Fruit fly (Drosophila melanogaster) whole organism, embryonic: ENCODE results near the gene ovm.

Experiments used
- Aef1 ChIP-seq: fragments of 200-800 bp; sonication (Bioruptor generic); IDR thresholded peaks from 3 replicates; pipeline ENCODE4 v1.3.6; 2022; ENCODE audit warnings: missing biosample characterization, missing genetic modification characterization
- BtbVII ChIP-seq: fragments of 200-800 bp; sonication (Bioruptor generic); optimal IDR thresholded peaks from 3 replicates; lab custom pipeline; 2017; ENCODE audit warnings: missing biosample characterization, mild to moderate bottlenecking, missing genetic modification characterization
- CG11696 ChIP-seq: fragments of 200-800 bp; sonication (Bioruptor generic); IDR thresholded peaks from 2 replicates; pipeline ENCODE4 v1.3.6; 2022; ENCODE audit warnings: missing biosample characterization, missing genetic modification characterization
- CG13624 ChIP-seq: fragments of 200-800 bp; sonication (Bioruptor generic); optimal IDR thresholded peaks from 2 replicates; lab custom pipeline; 2016; ENCODE audit warnings: missing biosample characterization, missing genetic modification characterization
- CG14860 ChIP-seq: fragments of 200-800 bp; sonication (Bioruptor generic); IDR thresholded peaks from 3 replicates; pipeline ENCODE4 v1.3.6; 2022; ENCODE audit warnings: missing biosample characterization, missing genetic modification characterization; ENCODE audit not compliant: partially characterized antibody
- CG17912 ChIP-seq: fragments of 200-800 bp; sonication (Bioruptor generic); optimal IDR thresholded peaks from 2 replicates; lab custom pipeline; 2018; ENCODE audit warnings: missing biosample characterization, mild to moderate bottlenecking, missing genetic modification characterization
- CG2129 ChIP-seq: fragments of 200-800 bp; sonication (Bioruptor generic); IDR thresholded peaks from 2 replicates; pipeline ENCODE4 v1.3.6; 2022; ENCODE audit warnings: missing biosample characterization, missing genetic modification characterization; ENCODE audit not compliant: partially characterized antibody
- CG33557 ChIP-seq: fragments of 200-800 bp; sonication (Bioruptor generic); optimal IDR thresholded peaks from 2 replicates; lab custom pipeline; 2019; ENCODE audit warnings: missing biosample characterization, mild to moderate bottlenecking, missing genetic modification characterization, moderate library complexity
- CG34376 ChIP-seq: fragments of 200-800 bp; sonication (Bioruptor generic); optimal IDR thresholded peaks from 2 replicates; lab custom pipeline; 2018; ENCODE audit warnings: missing biosample characterization, mild to moderate bottlenecking, missing genetic modification characterization
- CG3726 ChIP-seq: fragments of 200-800 bp; sonication (Bioruptor generic); IDR thresholded peaks from 3 replicates; pipeline ENCODE4, ENCODE4 v1.3.6; 2022; ENCODE audit warnings: missing biosample characterization, missing genetic modification characterization
- CG4424 ChIP-seq: fragments of 200-800 bp; sonication (Bioruptor generic); optimal IDR thresholded peaks from 3 replicates; lab custom pipeline; 2016; ENCODE audit warnings: missing biosample characterization, missing genetic modification characterization
- CG4617 ChIP-seq: fragments of 200-800 bp; sonication (Bioruptor generic); optimal IDR thresholded peaks from 3 replicates; lab custom pipeline; 2016; ENCODE audit warnings: missing biosample characterization, missing genetic modification characterization, borderline replicate concordance
- CG6272 ChIP-seq: fragments of 200-800 bp; sonication (Bioruptor generic); IDR thresholded peaks from 2 replicates; pipeline ENCODE4 v1.3.6; 2022; ENCODE audit warnings: missing biosample characterization, missing genetic modification characterization
- CG8478 ChIP-seq: fragments of >200 bp; optimal IDR thresholded peaks from 2 replicates; lab custom pipeline; 2018
- D19B ChIP-seq: fragments of 200-800 bp; sonication (Bioruptor generic); optimal IDR thresholded peaks from 2 replicates; lab custom pipeline; 2017; ENCODE audit warnings: missing biosample characterization, mild to moderate bottlenecking, missing genetic modification characterization
- Dfd ChIP-seq, 2 experiments: fragments of >200 bp; optimal IDR thresholded peaks; 2 replicates each; lab custom pipeline; 2017; ENCODE audit warnings: missing biosample characterization in 2 of 2, missing genetic modification characterization in 2 of 2
- Drgx ChIP-seq: fragments of 200-800 bp; sonication (Bioruptor generic); IDR thresholded peaks from 2 replicates; pipeline ENCODE4 v1.3.6; 2022; ENCODE audit warnings: missing biosample characterization, missing genetic modification characterization
- Ets65A ChIP-seq: fragments of 200-800 bp; sonication (Bioruptor generic); peaks from one replicate; lab custom pipeline; 2016; ENCODE audit warnings: missing biosample characterization, missing genetic modification characterization
- Fer2 ChIP-seq: fragments of 200-800 bp; sonication (Bioruptor generic); optimal IDR thresholded peaks from 2 replicates; lab custom pipeline; 2018; ENCODE audit warnings: missing biosample characterization, mild to moderate bottlenecking, missing genetic modification characterization, moderate library complexity
- HHEX ChIP-seq: fragments of 200-800 bp; sonication (Bioruptor generic); optimal IDR thresholded peaks from 3 replicates; lab custom pipeline; 2017; ENCODE audit warnings: missing biosample characterization, mild to moderate bottlenecking, missing genetic modification characterization, missing genetic modification reagents
- HmgZ ChIP-seq: fragments of 200-800 bp; sonication (Bioruptor generic); optimal IDR thresholded peaks from 2 replicates; lab custom pipeline; 2018; ENCODE audit warnings: missing biosample characterization, mild to moderate bottlenecking, missing genetic modification characterization
- Hsf ChIP-seq: fragments of 200-800 bp; sonication (Bioruptor generic); optimal IDR thresholded peaks from 3 replicates; lab custom pipeline; 2016; ENCODE audit warnings: missing biosample characterization, missing genetic modification characterization
- Max ChIP-seq: fragments of 200-800 bp; sonication (Bioruptor generic); optimal IDR thresholded peaks from 2 replicates; lab custom pipeline; 2016; ENCODE audit warnings: missing biosample characterization, mild to moderate bottlenecking, missing genetic modification characterization
- Neu2 ChIP-seq: fragments of 200-800 bp; sonication (Bioruptor generic); optimal IDR thresholded peaks from 3 replicates; lab custom pipeline; 2016; ENCODE audit warnings: missing biosample characterization, missing genetic modification characterization, borderline replicate concordance
- Rfx ChIP-seq: fragments of 200-800 bp; sonication (Bioruptor generic); IDR thresholded peaks from 2 replicates; pipeline ENCODE4 v1.3.6; 2022; ENCODE audit warnings: missing biosample characterization, missing genetic modification characterization
- Scr ChIP-seq: fragments of 200-800 bp; sonication (Bioruptor generic); IDR thresholded peaks from 2 replicates; pipeline ENCODE4 v1.3.6; 2022; ENCODE audit warnings: missing biosample characterization, missing genetic modification characterization; ENCODE audit not compliant: partially characterized antibody
- Sin3A ChIP-seq: fragments of >200 bp; optimal IDR thresholded peaks from 2 replicates; lab custom pipeline; 2018
- Xbp1 ChIP-seq: fragments of 200-800 bp; sonication (Bioruptor generic); optimal IDR thresholded peaks from 3 replicates; lab custom pipeline; 2016; ENCODE audit warnings: missing biosample characterization, mild to moderate bottlenecking, missing genetic modification characterization
- ash1 ChIP-seq: fragments of 200-800 bp; sonication (Bioruptor generic); optimal IDR thresholded peaks from 2 replicates; lab custom pipeline; 2018; ENCODE audit warnings: missing biosample characterization, mild to moderate bottlenecking, missing genetic modification characterization
- bcd ChIP-seq: fragments of 200-800 bp; sonication (Bioruptor generic); optimal IDR thresholded peaks from 2 replicates; lab custom pipeline; 2017; ENCODE audit warnings: missing biosample characterization, mild to moderate bottlenecking, missing genetic modification characterization
- br ChIP-seq: fragments of >200 bp; optimal IDR thresholded peaks from 2 replicates; lab custom pipeline; 2017
- croc ChIP-seq: fragments of 200-800 bp; sonication (Bioruptor generic); conservative IDR thresholded peaks from 3 replicates; pipeline ENCODE4 v1.3.6; 2022; ENCODE audit warnings: missing biosample characterization, missing genetic modification characterization
- crol ChIP-seq: fragments of 200-800 bp; sonication (Bioruptor generic); IDR thresholded peaks from 2 replicates; pipeline ENCODE4 v1.3.6; 2022; ENCODE audit warnings: missing biosample characterization, missing genetic modification characterization
- danr ChIP-seq: fragments of 200-800 bp; sonication (Bioruptor generic); IDR thresholded peaks from 2 replicates; pipeline ENCODE4 v1.3.6; 2022; ENCODE audit warnings: missing biosample characterization, missing genetic modification characterization
- ems ChIP-seq: fragments of 200-800 bp; sonication (Bioruptor generic); optimal IDR thresholded peaks from 3 replicates; lab custom pipeline; 2016; ENCODE audit warnings: missing biosample characterization, missing genetic modification characterization
- en ChIP-seq: fragments of 200-800 bp; sonication (Bioruptor generic); optimal IDR thresholded peaks from 2 replicates; lab custom pipeline; 2016; ENCODE audit warnings: missing biosample characterization, missing genetic modification characterization
- grn ChIP-seq: fragments of 200-800 bp; sonication (Bioruptor generic); optimal IDR thresholded peaks from 3 replicates; lab custom pipeline; 2017; ENCODE audit warnings: missing biosample characterization, missing genetic modification characterization
- ind ChIP-seq: fragments of 200-800 bp; sonication (Bioruptor generic); optimal IDR thresholded peaks from 3 replicates; lab custom pipeline; 2016; ENCODE audit warnings: missing biosample characterization, missing genetic modification characterization
- kni ChIP-seq: fragments of 200-800 bp; sonication (Bioruptor generic); optimal IDR thresholded peaks from 3 replicates; lab custom pipeline; 2017; ENCODE audit warnings: mild to moderate bottlenecking, missing biosample characterization, missing genetic modification reagents, missing genetic modification characterization
- mam ChIP-seq: fragments of 200-800 bp; sonication (Bioruptor generic); optimal IDR thresholded peaks from 3 replicates; lab custom pipeline; 2016; ENCODE audit warnings: missing biosample characterization, missing genetic modification characterization
- peb ChIP-seq: fragments of 200-800 bp; sonication (Bioruptor generic); IDR thresholded peaks from 2 replicates; pipeline ENCODE4 v1.3.6; 2022; ENCODE audit warnings: missing biosample characterization, missing genetic modification characterization
- phol ChIP-seq: fragments of 200-800 bp; sonication (Bioruptor generic); optimal IDR thresholded peaks from 3 replicates; lab custom pipeline; 2018; ENCODE audit warnings: missing biosample characterization, mild to moderate bottlenecking, missing genetic modification characterization, moderate library complexity
- psq ChIP-seq: fragments of 200-800 bp; sonication (Bioruptor generic); optimal IDR thresholded peaks from 2 replicates; lab custom pipeline; 2017; ENCODE audit warnings: missing biosample characterization, missing genetic modification characterization
- row ChIP-seq: fragments of 200-800 bp; sonication (Bioruptor generic); IDR thresholded peaks from 3 replicates; pipeline ENCODE4 v1.3.6; 2022; ENCODE audit warnings: missing biosample characterization, missing genetic modification characterization
- run ChIP-seq: fragments of 200-800 bp; sonication (Bioruptor generic); optimal IDR thresholded peaks from 3 replicates; lab custom pipeline; 2018; ENCODE audit warnings: missing biosample characterization, mild to moderate bottlenecking, missing genetic modification characterization
- sim ChIP-seq: fragments of 200-800 bp; sonication (Bioruptor generic); IDR thresholded peaks from 2 replicates; pipeline ENCODE4 v1.3.6; 2022; ENCODE audit warnings: missing biosample characterization, missing genetic modification characterization
- sisA ChIP-seq: fragments of 200-800 bp; sonication (Bioruptor generic); IDR thresholded peaks from 2 replicates; pipeline ENCODE4 v1.3.6; 2022; ENCODE audit warnings: missing biosample characterization, missing genetic modification characterization
- slbo ChIP-seq: fragments of 200-800 bp; sonication (Bioruptor generic); IDR thresholded peaks from 2 replicates; pipeline ENCODE4 v1.3.6; 2022; ENCODE audit warnings: missing biosample characterization, missing genetic modification characterization
- sug ChIP-seq: fragments of 200-800 bp; optimal IDR thresholded peaks from 2 replicates; lab custom pipeline; 2019; ENCODE audit warnings: missing biosample characterization, mild to moderate bottlenecking, missing genetic modification characterization, moderate library complexity
- vvl ChIP-seq: fragments of 200-800 bp; sonication (Bioruptor generic); IDR thresholded peaks from 2 replicates; pipeline ENCODE4 v1.3.6; 2022; ENCODE audit warnings: missing biosample characterization, missing genetic modification characterization
- wek ChIP-seq: fragments of 200-800 bp; sonication (Bioruptor generic); optimal IDR thresholded peaks from 3 replicates; lab custom pipeline; 2018; ENCODE audit warnings: missing biosample characterization, mild to moderate bottlenecking, missing genetic modification characterization, moderate library complexity
- yki ChIP-seq: fragments of >200 bp; optimal IDR thresholded peaks from 3 replicates; lab custom pipeline; 2018

The ovm gene

dm6 chr2L:182360-183144 lies 41.8 kb upstream of the ovm start (continued):
- no peak for TF ChIP-seq ind (GFP tag; lab: Kevin White, UChicago)
- TF ChIP-seq Aef1 (GFP tag; lab: Robert Waterston, UW): no peak
- TF ChIP-seq vvl: no peak
- TF ChIP-seq grn (GFP tag; lab: Kevin White, UChicago): no peak
- peak; percentile 0 for TF ChIP-seq Neu2 (GFP tag; lab: Kevin White, UChicago)
- no peak for TF ChIP-seq peb (GFP tag; lab: Robert Waterston, UW)
- no peak for TF ChIP-seq CG6272 (GFP tag; lab: Robert Waterston, UW)
- no peak for TF ChIP-seq bcd
- TF ChIP-seq Fer2: no peak
- no peak for TF ChIP-seq sug (tag; lab: Kevin White, UChicago)
- TF ChIP-seq Sin3A (lab: Kevin White, UChicago): no peak
- no peak for TF ChIP-seq Xbp1 (GFP tag; lab: Kevin White, UChicago)
- TF ChIP-seq CG17912 (GFP tag; lab: Kevin White, UChicago): no peak
- TF ChIP-seq phol (tag; lab: Kevin White, UChicago): no peak
- TF ChIP-seq Rfx (GFP tag; lab: Robert Waterston, UW): no peak; the same call in 1 of the 2 replicates
- no peak for TF ChIP-seq kni (GFP tag; lab: Kevin White, UChicago)
- TF ChIP-seq en: no peak
- no peak for TF ChIP-seq CG33557 (GFP tag; lab: Kevin White, UChicago)
- TF ChIP-seq psq (GFP tag; lab: Kevin White, UChicago): peak; percentile 66
- no peak for TF ChIP-seq croc (GFP tag; lab: Robert Waterston, UW)
- peak; percentile 41 for TF ChIP-seq Max (GFP tag; lab: Kevin White, UChicago)
- no peak for TF ChIP-seq CG3726
- no peak for TF ChIP-seq run (tag; lab: Kevin White, UChicago)
- no peak for TF ChIP-seq sisA (GFP tag; lab: Robert Waterston, UW)
- TF ChIP-seq ash1: peak; percentile 39
- TF ChIP-seq CG8478 (lab: Kevin White, UChicago): no peak
- no peak for TF ChIP-seq HmgZ (tag; lab: Kevin White, UChicago)
- no peak for TF ChIP-seq ems (GFP tag; lab: Kevin White, UChicago)
- 0 out of 3 replicates have a peak, but pooled peaks have one; percentile 11 for TF ChIP-seq CG14860 (GFP tag; lab: Robert Waterston, UW)
- no peak for TF ChIP-seq sim (GFP tag; lab: Robert Waterston, UW)
- TF ChIP-seq CG4424: no peak
- TF ChIP-seq BtbVII (GFP tag; lab: Kevin White, UChicago): no peak
- TF ChIP-seq CG34376 (GFP tag; lab: Kevin White, UChicago): peak; percentile 45
- TF ChIP-seq mam (GFP tag; lab: Kevin White, UChicago): no peak
- TF ChIP-seq Drgx (GFP tag; lab: Robert Waterston, UW): no peak; the same call in 1 of the 2 replicates
- no peak for TF ChIP-seq Dfd (GFP tag; optimal IDR thresholded peaks at IDR 0.05; lab: Kevin White, UChicago)
- TF ChIP-seq row: no peak; the same call in 2 of the 3 replicates
- TF ChIP-seq slbo (GFP tag; lab: Robert Waterston, UW): no peak
- TF ChIP-seq D19B (GFP tag; lab: Kevin White, UChicago): no peak
- TF ChIP-seq crol (GFP tag; lab: Robert Waterston, UW): no peak
- no peak for TF ChIP-seq yki (lab: Kevin White, UChicago)
- peak; percentile 57 for TF ChIP-seq Scr (GFP tag; lab: Robert Waterston, UW)
- no peak for TF ChIP-seq Hsf (GFP tag; lab: Kevin White, UChicago)
- no peak for TF ChIP-seq Ets65A (GFP tag; lab: Kevin White, UChicago)
- TF ChIP-seq CG13624: no peak
- TF ChIP-seq danr (GFP tag; lab: Robert Waterston, UW): no peak
- no peak for TF ChIP-seq CG2129
- no peak for TF ChIP-seq HHEX (GFP tag; lab: Kevin White, UChicago)
- TF ChIP-seq br (lab: Kevin White, UChicago): no peak
- TF ChIP-seq wek (GFP tag; lab: Kevin White, UChicago): no peak
- no peak for TF ChIP-seq CG11696 (GFP tag; lab: Robert Waterston, UW)
- no peak for TF ChIP-seq CG4617 (GFP tag; lab: Kevin White, UChicago)
